Fruit fly (Drosophila melanogaster) Kc167 (cell line): ENCODE results near the gene CG7126.

Experiments
- Myc ChIP-seq: fragments of >200 bp; optimal IDR thresholded peaks from 2 replicates; lab custom pipeline; 2017; ENCODE audit warnings: missing external identifiers
- h ChIP-seq: fragments of >200 bp; optimal IDR thresholded peaks from 3 replicates; lab custom pipeline; 2018; ENCODE audit warnings: missing external identifiers
- insv ChIP-seq: fragments of >200 bp; optimal IDR thresholded peaks from 3 replicates; lab custom pipeline; 2018; ENCODE audit warnings: missing external identifiers

dm6 chr3R:18280866-18281473, 21.7 kb downstream of the CG7126 start:
- TF ChIP-seq h (lab: Kevin White, UChicago) (no peak), Myc (no peak), insv (lab: Kevin White, UChicago) (no peak)
